Fruit fly (Drosophila melanogaster) whole organism, embryonic: ENCODE results near the gene Naa80.

Source experiments
- ATbp ChIP-seq: fragments of 200-800 bp; sonication (Bioruptor generic); optimal IDR thresholded peaks from 2 replicates; lab custom pipeline; 2017; ENCODE audit warnings: missing biosample characterization, mild to moderate bottlenecking, missing genetic modification characterization, missing genetic modification reagents
- Bgb ChIP-seq: fragments of 200-800 bp; sonication (Bioruptor generic); IDR thresholded peaks from 2 replicates; pipeline ENCODE4 v1.3.6; 2022; ENCODE audit warnings: missing biosample characterization, missing genetic modification characterization; ENCODE audit not compliant: partially characterized antibody
- CG10366 ChIP-seq: fragments of 200-800 bp; sonication (Bioruptor generic); IDR thresholded peaks from 2 replicates; pipeline ENCODE4 v1.3.6; 2022; ENCODE audit warnings: missing biosample characterization, missing genetic modification characterization
- CG10979 ChIP-seq: fragments of 200-800 bp; sonication (Bioruptor generic); optimal IDR thresholded peaks from 2 replicates; lab custom pipeline; 2018; ENCODE audit warnings: missing biosample characterization, mild to moderate bottlenecking, missing genetic modification characterization, moderate library complexity
- CG12104 ChIP-seq: fragments of 200-800 bp; sonication (Bioruptor generic); optimal IDR thresholded peaks from 3 replicates; lab custom pipeline; 2016; ENCODE audit warnings: missing biosample characterization, missing genetic modification characterization
- CG12659 ChIP-seq: fragments of 200-800 bp; sonication (Bioruptor generic); optimal IDR thresholded peaks from 3 replicates; lab custom pipeline; 2017; ENCODE audit warnings: mild to moderate bottlenecking, missing biosample characterization, missing genetic modification reagents, missing genetic modification characterization
- CG15269 ChIP-seq: fragments of 200-800 bp; sonication (Bioruptor generic); optimal IDR thresholded peaks from 2 replicates; lab custom pipeline; 2018; ENCODE audit warnings: missing biosample characterization, mild to moderate bottlenecking, missing genetic modification characterization, moderate library complexity
- CG15601 ChIP-seq: fragments of 200-800 bp; sonication (Bioruptor generic); optimal IDR thresholded peaks from 3 replicates; lab custom pipeline; 2019; ENCODE audit warnings: missing biosample characterization, mild to moderate bottlenecking, missing genetic modification characterization, moderate library complexity
- CG17186 ChIP-seq: fragments of 200-800 bp; sonication (Bioruptor generic); optimal IDR thresholded peaks from 3 replicates; lab custom pipeline; 2017; ENCODE audit warnings: missing biosample characterization, missing genetic modification reagents, missing genetic modification characterization
- CG17829 ChIP-seq: fragments of 200-800 bp; optimal IDR thresholded peaks from 2 replicates; lab custom pipeline; 2019; ENCODE audit warnings: missing biosample characterization, mild to moderate bottlenecking, missing genetic modification characterization, moderate library complexity
- CG31224 ChIP-seq: fragments of 200-800 bp; sonication (Bioruptor generic); IDR thresholded peaks from 2 replicates; pipeline ENCODE4 v1.3.6; 2022; ENCODE audit warnings: missing biosample characterization, missing genetic modification characterization
- CG33213 ChIP-seq: fragments of 200-800 bp; sonication (Bioruptor generic); optimal IDR thresholded peaks from 3 replicates; lab custom pipeline; 2016; ENCODE audit warnings: missing biosample characterization, missing genetic modification characterization
- CG3838 ChIP-seq: fragments of 200-800 bp; sonication (Bioruptor generic); optimal IDR thresholded peaks from 3 replicates; lab custom pipeline; 2016; ENCODE audit warnings: missing biosample characterization, missing genetic modification characterization
- CG43689 ChIP-seq: fragments of 200-800 bp; sonication (Bioruptor generic); IDR thresholded peaks from 2 replicates; pipeline ENCODE4 v1.3.6; 2022; ENCODE audit warnings: missing biosample characterization, missing genetic modification characterization
- CG4617 ChIP-seq: fragments of 200-800 bp; sonication (Bioruptor generic); optimal IDR thresholded peaks from 3 replicates; lab custom pipeline; 2016; ENCODE audit warnings: missing biosample characterization, missing genetic modification characterization, borderline replicate concordance
- CG4820 ChIP-seq: fragments of 200-800 bp; sonication (Bioruptor generic); optimal IDR thresholded peaks from 3 replicates; lab custom pipeline; 2016; ENCODE audit warnings: missing biosample characterization, missing genetic modification characterization
- CG6813 ChIP-seq: fragments of 200-800 bp; sonication (Bioruptor generic); optimal IDR thresholded peaks from 2 replicates; lab custom pipeline; 2017; ENCODE audit warnings: missing biosample characterization, missing genetic modification characterization, mild to moderate bottlenecking, moderate library complexity, missing genetic modification reagents
- CG7928 ChIP-seq: fragments of 200-800 bp; sonication (Bioruptor generic); optimal IDR thresholded peaks from 2 replicates; lab custom pipeline; 2017; ENCODE audit warnings: missing biosample characterization, mild to moderate bottlenecking, missing genetic modification characterization
- D19B ChIP-seq: fragments of 200-800 bp; sonication (Bioruptor generic); optimal IDR thresholded peaks from 2 replicates; lab custom pipeline; 2017; ENCODE audit warnings: missing biosample characterization, mild to moderate bottlenecking, missing genetic modification characterization
- Dad ChIP-seq: fragments of 200-800 bp; sonication (Bioruptor generic); optimal IDR thresholded peaks from 3 replicates; lab custom pipeline; 2016; ENCODE audit warnings: missing biosample characterization, missing genetic modification characterization
- Dek ChIP-seq: fragments of 200-800 bp; sonication (Bioruptor generic); optimal IDR thresholded peaks from 3 replicates; lab custom pipeline; 2019; ENCODE audit warnings: missing biosample characterization, mild to moderate bottlenecking, missing genetic modification characterization, moderate library complexity
- GATAe ChIP-seq: fragments of 200-800 bp; sonication (Bioruptor generic); conservative IDR thresholded peaks from 2 replicates; pipeline ENCODE4 v1.3.6; 2022; ENCODE audit warnings: missing biosample characterization, missing genetic modification characterization
- HLHmδ ChIP-seq: fragments of 200-800 bp; sonication (Bioruptor generic); optimal IDR thresholded peaks from 2 replicates; lab custom pipeline; 2018; ENCODE audit warnings: missing biosample characterization, mild to moderate bottlenecking, missing genetic modification characterization, moderate library complexity
- HmgZ ChIP-seq: fragments of 200-800 bp; sonication (Bioruptor generic); optimal IDR thresholded peaks from 2 replicates; lab custom pipeline; 2018; ENCODE audit warnings: missing biosample characterization, mild to moderate bottlenecking, missing genetic modification characterization
- Lim3 ChIP-seq: fragments of 200-800 bp; sonication (Bioruptor generic); IDR thresholded peaks from 2 replicates; pipeline ENCODE4 v1.3.6; 2022; ENCODE audit warnings: missing biosample characterization, missing genetic modification characterization
- Ravus ChIP-seq: fragments of 200-800 bp; sonication (Bioruptor generic); IDR thresholded peaks from 2 replicates; pipeline ENCODE4 v1.3.6; 2022; ENCODE audit warnings: missing biosample characterization, missing genetic modification characterization
- TFAM ChIP-seq: fragments of 200-800 bp; sonication (Bioruptor generic); optimal IDR thresholded peaks from 2 replicates; lab custom pipeline; 2017; ENCODE audit warnings: missing biosample characterization, missing genetic modification characterization, inconsistent platforms
- Tbp ChIP-seq: fragments of >200 bp; optimal IDR thresholded peaks from 2 replicates; lab custom pipeline; 2018; ENCODE audit warnings: missing biosample characterization, missing genetic modification characterization
- ab ChIP-seq: fragments of 200-800 bp; sonication (Bioruptor generic); optimal IDR thresholded peaks from 2 replicates; lab custom pipeline; 2016; ENCODE audit warnings: missing biosample characterization, missing genetic modification characterization
- al ChIP-seq: fragments of 200-800 bp; sonication (Bioruptor generic); IDR thresholded peaks from 2 replicates; pipeline ENCODE4 v1.3.6; 2022; ENCODE audit warnings: missing biosample characterization, missing genetic modification characterization
- aop ChIP-seq: fragments of 200-800 bp; sonication (Bioruptor generic); IDR thresholded peaks from 2 replicates; pipeline ENCODE4 v1.3.6; 2022; ENCODE audit warnings: missing biosample characterization, missing genetic modification characterization
- cwo ChIP-seq: fragments of 200-800 bp; sonication (Bioruptor generic); optimal IDR thresholded peaks from 3 replicates; lab custom pipeline; 2017; ENCODE audit warnings: missing biosample characterization, missing genetic modification characterization, mild to moderate bottlenecking, moderate library complexity, missing genetic modification reagents
- da ChIP-seq: fragments of 200-800 bp; sonication (Bioruptor generic); optimal IDR thresholded peaks from 2 replicates; lab custom pipeline; 2016; ENCODE audit warnings: missing biosample characterization, missing genetic modification characterization
- fd102C ChIP-seq: fragments of 200-800 bp; sonication (Bioruptor generic); optimal IDR thresholded peaks from 2 replicates; lab custom pipeline; 2018; ENCODE audit warnings: missing biosample characterization, mild to moderate bottlenecking, missing genetic modification characterization, moderate library complexity
- fd96Cb ChIP-seq: fragments of 200-800 bp; sonication (Bioruptor generic); optimal IDR thresholded peaks from 2 replicates; lab custom pipeline; 2018; ENCODE audit warnings: missing biosample characterization, mild to moderate bottlenecking, missing genetic modification characterization, moderate library complexity
- gcm2 ChIP-seq: fragments of 200-800 bp; sonication (Bioruptor generic); optimal IDR thresholded peaks from 2 replicates; lab custom pipeline; 2016; ENCODE audit warnings: missing biosample characterization, missing genetic modification characterization
- gfzf ChIP-seq: fragments of 200-800 bp; sonication (Bioruptor generic); optimal IDR thresholded peaks from 2 replicates; lab custom pipeline; 2016; ENCODE audit warnings: missing biosample characterization, mild to moderate bottlenecking, missing genetic modification characterization, moderate library complexity
- grau ChIP-seq: fragments of 200-800 bp; optimal IDR thresholded peaks from 3 replicates; lab custom pipeline; 2019; ENCODE audit warnings: missing biosample characterization, mild to moderate bottlenecking, missing genetic modification characterization, moderate library complexity
- gt ChIP-seq: fragments of 200-800 bp; sonication (Bioruptor generic); IDR thresholded peaks from 2 replicates; pipeline ENCODE4 v1.3.6; 2022; ENCODE audit warnings: missing biosample characterization, missing genetic modification characterization
- jing ChIP-seq: fragments of 200-800 bp; sonication (Bioruptor generic); optimal IDR thresholded peaks from 2 replicates; lab custom pipeline; 2018; ENCODE audit warnings: missing biosample characterization, mild to moderate bottlenecking, missing genetic modification characterization
- jumu ChIP-seq: fragments of 200-800 bp; sonication (Bioruptor generic); optimal IDR thresholded peaks from 3 replicates; lab custom pipeline; 2016; ENCODE audit warnings: missing biosample characterization, missing genetic modification characterization
- lab ChIP-seq: fragments of 200-800 bp; sonication (Bioruptor generic); optimal IDR thresholded peaks from 3 replicates; lab custom pipeline; 2017; ENCODE audit warnings: missing biosample characterization, missing genetic modification characterization, mild to moderate bottlenecking, moderate library complexity, missing genetic modification reagents
- sens ChIP-seq: fragments of 200-800 bp; sonication (Bioruptor generic); peaks from one replicate; lab custom pipeline; 2016; ENCODE audit warnings: missing biosample characterization, missing genetic modification characterization
- slbo ChIP-seq: fragments of 200-800 bp; sonication (Bioruptor generic); IDR thresholded peaks from 2 replicates; pipeline ENCODE4 v1.3.6; 2022; ENCODE audit warnings: missing biosample characterization, missing genetic modification characterization
- slou ChIP-seq: fragments of 200-800 bp; sonication (Bioruptor generic); optimal IDR thresholded peaks from 3 replicates; lab custom pipeline; 2016; ENCODE audit warnings: missing biosample characterization, missing genetic modification characterization
- stwl ChIP-seq: fragments of 200-800 bp; sonication (Bioruptor generic); optimal IDR thresholded peaks from 3 replicates; lab custom pipeline; 2018; ENCODE audit warnings: missing biosample characterization, mild to moderate bottlenecking, missing genetic modification characterization, moderate library complexity
- tio ChIP-seq: fragments of 200-800 bp; sonication (Bioruptor generic); optimal IDR thresholded peaks from 2 replicates; lab custom pipeline; 2017; ENCODE audit warnings: missing biosample characterization, missing genetic modification characterization, inconsistent platforms
- usp ChIP-seq: fragments of >200 bp; optimal IDR thresholded peaks from 2 replicates; lab custom pipeline; 2017; ENCODE audit warnings: missing biosample characterization, missing genetic modification characterization
- vvl ChIP-seq: fragments of 200-800 bp; sonication (Bioruptor generic); IDR thresholded peaks from 2 replicates; pipeline ENCODE4 v1.3.6; 2022; ENCODE audit warnings: missing biosample characterization, missing genetic modification characterization
- zf30C ChIP-seq: fragments of 200-800 bp; sonication (Bioruptor generic); optimal IDR thresholded peaks from 3 replicates; lab custom pipeline; 2018; ENCODE audit warnings: missing biosample characterization, mild to moderate bottlenecking, missing genetic modification characterization

Gene Naa80

dm6 chr3R:9725121-9725956, 42.3 kb upstream of the Naa80 start, which contains the start of gene hyd (continued):
- TF ChIP-seq CG12659 (GFP tag; lab: Kevin White, UChicago) (peak; percentile 77), GATAe (no peak), ATbp (no peak), Tbp (no peak), HLHmδ (GFP tag; lab: Kevin White, UChicago) (no peak), CG10366 (GFP tag; lab: Robert Waterston, UW) (no peak), usp (no peak), vvl (no peak; the same call in 1 of the 2 replicates), stwl (tag; lab: Kevin White, UChicago) (peak; percentile 62), grau (tag; lab: Kevin White, UChicago) (no peak), CG15601 (tag; lab: Kevin White, UChicago) (no peak), zf30C (GFP tag; lab: Kevin White, UChicago) (no peak), CG17186 (peak; percentile 24), gfzf (GFP tag; lab: Kevin White, UChicago) (peak; percentile 61), CG43689 (no peak), ab (GFP tag; lab: Kevin White, UChicago) (no peak), CG4617 (GFP tag; lab: Kevin White, UChicago) (peak; percentile 88), CG15269 (no peak), CG12104 (no peak), fd96Cb (tag; lab: Kevin White, UChicago) (no peak), al (GFP tag; lab: Robert Waterston, UW) (no peak), fd102C (GFP tag; lab: Kevin White, UChicago) (no peak), CG31224 (GFP tag; lab: Robert Waterston, UW) (no peak), CG4820 (GFP tag; lab: Kevin White, UChicago) (no peak), Bgb (GFP tag; lab: Robert Waterston, UW) (peak; percentile 85), sens (GFP tag; lab: Kevin White, UChicago) (no peak), aop (GFP tag; lab: Robert Waterston, UW) (no peak), CG33213 (GFP tag; lab: Kevin White, UChicago) (no peak), TFAM (GFP tag; lab: Kevin White, UChicago) (no peak), da (no peak), CG6813 (GFP tag; lab: Kevin White, UChicago) (no peak), CG3838 (GFP tag; lab: Kevin White, UChicago) (no peak), CG7928 (GFP tag; lab: Kevin White, UChicago) (no peak), Ravus (GFP tag; lab: Robert Waterston, UW) (no peak), slou (no peak), CG10979 (tag; lab: Kevin White, UChicago) (no peak), CG17829 (tag; lab: Kevin White, UChicago) (peak; percentile 53), gcm2 (no peak), cwo (no peak), gt (GFP tag; lab: Robert Waterston, UW) (no peak), tio (GFP tag; lab: Kevin White, UChicago) (no peak), Dad (no peak), D19B (GFP tag; lab: Kevin White, UChicago) (no peak), Lim3 (no peak), HmgZ (tag; lab: Kevin White, UChicago) (peak; percentile 28), slbo (GFP tag; lab: Robert Waterston, UW) (no peak; the same call in 1 of the 2 replicates), jumu (GFP tag; lab: Kevin White, UChicago) (no peak), jing (GFP tag; lab: Kevin White, UChicago) (no peak), lab (GFP tag; lab: Kevin White, UChicago) (no peak), Dek (tag; lab: Kevin White, UChicago) (no peak)
